Fruit fly (Drosophila melanogaster) Kc167 (cell line): ENCODE measurements around the gene CG14915.

ENCODE experiments used
- Myc ChIP-seq: fragments of >200 bp; optimal IDR thresholded peaks from 2 replicates; lab custom pipeline; 2017; ENCODE audit warnings: missing external identifiers
- Sin3A ChIP-seq: fragments of >200 bp; optimal IDR thresholded peaks from 2 replicates; lab custom pipeline; 2018; ENCODE audit warnings: missing external identifiers
- h ChIP-seq: fragments of >200 bp; optimal IDR thresholded peaks from 3 replicates; lab custom pipeline; 2018; ENCODE audit warnings: missing external identifiers
- insv ChIP-seq: fragments of >200 bp; optimal IDR thresholded peaks from 3 replicates; lab custom pipeline; 2018; ENCODE audit warnings: missing external identifiers
- psq ChIP-seq: fragments of >200 bp; optimal IDR thresholded peaks from 2 replicates; lab custom pipeline; 2017; ENCODE audit warnings: missing external identifiers
- ttk ChIP-seq: sonication (Bioruptor generic); optimal IDR thresholded peaks from 2 replicates; lab custom pipeline; 2017; ENCODE audit warnings: missing external identifiers

- TF ChIP-seq ttk (no peak), h (no peak), Myc (lab: Kevin White, UChicago) (no peak), psq (no peak), insv (lab: Kevin White, UChicago) (no peak), Sin3A (no peak)
Observed at dm6 chr2L:11027213-11027612, 43.6 kb upstream of the CG14915 start.
